Worm (Caenorhabditis elegans) whole organism, mixed stage, embryonic: Measurements from ENCODE around the gene lec-11.

ENCODE experiments used
- blmp-1 ChIP-seq: fragments of 150-350 bp; optimal IDR thresholded peaks from 2 replicates; lab custom pipeline; 2014; ENCODE audit warnings: missing biosample characterization, missing genetic modification characterization
- ceh-43 ChIP-seq: fragments of 200-800 bp; sonication (Bioruptor generic); optimal IDR thresholded peaks from 2 replicates; lab custom pipeline; 2018; ENCODE audit warnings: mild to moderate bottlenecking, missing genetic modification characterization, moderate library complexity, missing compliant biosample characterization
- ceh-83 ChIP-seq: fragments of 200-800 bp; sonication (Bioruptor generic); optimal IDR thresholded peaks from 2 replicates; lab custom pipeline; 2018; ENCODE audit warnings: mild to moderate bottlenecking, missing genetic modification characterization, missing compliant biosample characterization
- ces-1 ChIP-seq: fragments of 150-350 bp; optimal IDR thresholded peaks from 2 replicates; lab custom pipeline; 2014; ENCODE audit warnings: missing biosample characterization, missing genetic modification reagents, missing genetic modification characterization
- cnd-1 ChIP-seq: fragments of 200-800 bp; sonication (Bioruptor generic); optimal IDR thresholded peaks from 2 replicates; lab custom pipeline; 2018; ENCODE audit warnings: mild to moderate bottlenecking, missing genetic modification characterization, missing compliant biosample characterization
- drap-1 ChIP-seq: fragments of 200-800 bp; sonication (Bioruptor generic); optimal IDR thresholded peaks from 3 replicates; lab custom pipeline; 2018; ENCODE audit warnings: mild to moderate bottlenecking, missing genetic modification characterization, missing compliant biosample characterization
- elt-1 ChIP-seq: sonication (generic microtip); optimal IDR thresholded peaks from 2 replicates; lab custom pipeline; 2017; ENCODE audit warnings: missing genetic modification characterization, mild to moderate bottlenecking, missing compliant biosample characterization, antibody characterized with exemption, moderate library complexity, borderline replicate concordance; ENCODE audit not compliant: insufficient read depth
- elt-3 ChIP-seq: fragments of 150-350 bp; optimal IDR thresholded peaks from 2 replicates; lab custom pipeline; 2014; ENCODE audit warnings: missing biosample characterization, missing genetic modification characterization
- flh-1 ChIP-seq: fragments of 200-800 bp; sonication (Bioruptor generic); optimal IDR thresholded peaks from 2 replicates; lab custom pipeline; 2018; ENCODE audit warnings: mild to moderate bottlenecking, missing genetic modification characterization, moderate library complexity, missing compliant biosample characterization
- ham-2 ChIP-seq: fragments of 200-800 bp; sonication (Bioruptor generic); optimal IDR thresholded peaks from 2 replicates; lab custom pipeline; 2018; ENCODE audit warnings: mild to moderate bottlenecking, missing genetic modification characterization, missing compliant biosample characterization
- hlh-1 ChIP-seq: fragments of 150-350 bp; optimal IDR thresholded peaks from 2 replicates; lab custom pipeline; 2014; ENCODE audit warnings: missing biosample characterization, missing genetic modification reagents, missing genetic modification characterization
- lin-32 ChIP-seq: fragments of 200-800 bp; sonication (Bioruptor generic); optimal IDR thresholded peaks from 2 replicates; lab custom pipeline; 2018; ENCODE audit warnings: mild to moderate bottlenecking, missing genetic modification characterization, missing compliant biosample characterization
- lsy-2 ChIP-seq: fragments of 150-350 bp; optimal IDR thresholded peaks from 2 replicates; lab custom pipeline; 2014; ENCODE audit warnings: missing biosample characterization, missing genetic modification characterization
- mab-5 ChIP-seq: fragments of 150-350 bp; optimal IDR thresholded peaks from 2 replicates; lab custom pipeline; 2014; ENCODE audit warnings: missing biosample characterization, missing genetic modification characterization
- mep-1 ChIP-seq: fragments of 150-350 bp; optimal IDR thresholded peaks from 2 replicates; lab custom pipeline; 2017; ENCODE audit warnings: missing biosample characterization, missing genetic modification reagents, missing genetic modification characterization, inconsistent platforms
- mls-2 ChIP-seq: sonication (generic microtip); optimal IDR thresholded peaks from 2 replicates; lab custom pipeline; 2016; ENCODE audit warnings: mild to moderate bottlenecking, missing genetic modification characterization, moderate library complexity, missing compliant biosample characterization
- nhr-12 ChIP-seq: fragments of 150-350 bp; optimal IDR thresholded peaks from 2 replicates; lab custom pipeline; 2014; ENCODE audit warnings: missing biosample characterization, missing genetic modification characterization
- nhr-2 ChIP-seq: fragments of 150-350 bp; optimal IDR thresholded peaks from 2 replicates; lab custom pipeline; 2014; ENCODE audit warnings: missing biosample characterization, missing genetic modification characterization
- nhr-237 ChIP-seq: fragments of 150-350 bp; optimal IDR thresholded peaks from 2 replicates; lab custom pipeline; 2014; ENCODE audit warnings: missing biosample characterization, missing genetic modification characterization
- nhr-28 ChIP-seq: fragments of 150-350 bp; optimal IDR thresholded peaks from 2 replicates; lab custom pipeline; 2014; ENCODE audit warnings: missing biosample characterization, missing genetic modification characterization
- nhr-76 ChIP-seq: sonication (generic microtip); optimal IDR thresholded peaks from 2 replicates; lab custom pipeline; 2017; ENCODE audit warnings: missing biosample characterization, missing genetic modification characterization
- pha-4 ChIP-seq: fragments of 150-350 bp; optimal IDR thresholded peaks from 2 replicates; lab custom pipeline; 2018; ENCODE audit warnings: missing biosample characterization, missing genetic modification reagents, missing genetic modification characterization
- sem-2 ChIP-seq: fragments of 200-800 bp; sonication (Bioruptor generic); optimal IDR thresholded peaks from 2 replicates; lab custom pipeline; 2018; ENCODE audit warnings: mild to moderate bottlenecking, missing genetic modification characterization, missing compliant biosample characterization
- sptf-1 ChIP-seq: sonication (generic microtip); optimal IDR thresholded peaks from 2 replicates; lab custom pipeline; 2017; ENCODE audit warnings: mild to moderate bottlenecking, missing genetic modification characterization, moderate library complexity, missing compliant biosample characterization
- tbx-8 ChIP-seq: fragments of 200-800 bp; sonication (Bioruptor generic); optimal IDR thresholded peaks from 2 replicates; lab custom pipeline; 2018; ENCODE audit warnings: mild to moderate bottlenecking, missing genetic modification characterization, moderate library complexity, missing compliant biosample characterization
- unc-120 ChIP-seq: sonication (generic microtip); optimal IDR thresholded peaks from 2 replicates; lab custom pipeline; 2017; ENCODE audit warnings: missing genetic modification characterization, missing compliant biosample characterization; ENCODE audit not compliant: poor library complexity, severe bottlenecking
- unc-39 ChIP-seq: fragments of 150-350 bp; optimal IDR thresholded peaks from 2 replicates; lab custom pipeline; 2014; ENCODE audit warnings: missing biosample characterization, missing genetic modification characterization
- unc-62 ChIP-seq: fragments of 150-350 bp; optimal IDR thresholded peaks from 2 replicates; lab custom pipeline; 2014; ENCODE audit warnings: missing biosample characterization, missing genetic modification reagents, missing genetic modification characterization
- ztf-11 ChIP-seq: fragments of 150-350 bp; optimal IDR thresholded peaks from 2 replicates; lab custom pipeline; 2014; ENCODE audit warnings: missing biosample characterization, missing genetic modification characterization

lec-11 gene

DNA sequence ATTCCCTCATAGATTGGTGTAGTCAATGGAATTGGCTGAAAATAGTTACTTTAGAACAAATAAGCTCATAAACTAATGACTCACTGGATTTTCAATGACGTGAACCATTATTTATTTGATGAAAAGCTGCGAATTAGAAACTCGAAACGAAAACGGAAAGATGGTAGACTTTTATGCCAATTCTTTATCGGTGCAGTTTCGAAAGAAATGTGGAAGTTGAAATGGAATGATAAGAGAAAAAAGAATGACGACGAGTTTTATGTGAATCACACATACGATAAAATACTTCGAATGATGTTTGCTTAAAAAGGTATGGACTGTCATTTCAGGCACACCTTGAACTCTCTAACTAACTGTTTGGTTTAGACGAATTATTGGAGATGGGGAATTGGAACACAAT lies at the start of gene lec-11, which contains the start of gene irld-7:
Gene lec-11 (minus strand): TSS at position 126 of the 400 bp plus-strand sequence.
Gene irld-7 (plus strand): TSS at position 332 of the 400 bp plus-strand sequence.
- no peak for TF ChIP-seq drap-1 (GFP tag; lab: Kevin White, UChicago)
- TF ChIP-seq elt-3, result no peak
- TF ChIP-seq nhr-12 (tag; lab: Kevin White, UChicago), result no peak
- no peak for TF ChIP-seq mab-5
- no peak for TF ChIP-seq ztf-11 (tag; lab: Kevin White, UChicago)
- TF ChIP-seq sem-2 (GFP tag; lab: Kevin White, UChicago), result no peak
- no peak for TF ChIP-seq blmp-1
- TF ChIP-seq mls-2, result no peak
- no peak for TF ChIP-seq nhr-2 (tag; lab: Kevin White, UChicago)
- no peak for TF ChIP-seq lin-32 (GFP tag; lab: Kevin White, UChicago)
- TF ChIP-seq ham-2 (GFP tag; lab: Kevin White, UChicago), result no peak
- TF ChIP-seq unc-120 (tag; lab: Kevin White, UChicago), result no peak
- no peak for TF ChIP-seq ceh-83
- TF ChIP-seq nhr-76, result no peak
- TF ChIP-seq cnd-1, result no peak
- TF ChIP-seq hlh-1, result no peak
- TF ChIP-seq tbx-8, result no peak

DNA sequence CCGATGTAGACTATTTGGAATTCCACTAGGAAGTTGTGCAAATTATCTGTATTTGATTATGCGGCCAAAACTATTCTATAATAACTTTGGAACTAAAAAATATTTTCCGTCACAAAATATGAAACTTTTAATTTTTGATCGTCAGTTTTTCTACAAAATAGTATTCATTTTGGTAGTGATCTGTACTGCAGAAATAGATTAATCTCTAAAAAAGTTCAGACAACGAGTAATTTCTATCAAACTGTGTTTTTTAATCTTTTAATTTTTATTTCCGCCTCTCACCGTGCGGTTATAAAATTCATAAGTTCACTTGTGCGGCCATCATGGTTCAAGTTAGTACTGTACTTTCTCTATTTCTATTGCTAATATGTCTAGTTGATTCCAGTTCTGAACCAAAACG lies 48.3 kb upstream of the lec-11 start, which contains the start of gene C01B10.7:
Gene C01B10.7 (plus strand): TSS at position 301 of the 400 bp plus-strand sequence.
- TF ChIP-seq unc-39 (no peak), nhr-28 (tag; lab: Kevin White, UChicago) (no peak), ceh-83 (no peak), elt-1 (no peak), flh-1 (no peak), sptf-1 (tag; lab: Kevin White, UChicago) (no peak), blmp-1 (no peak), unc-120 (tag; lab: Kevin White, UChicago) (no peak), mls-2 (no peak), ham-2 (GFP tag; lab: Kevin White, UChicago) (no peak), ztf-11 (tag; lab: Kevin White, UChicago) (no peak), drap-1 (GFP tag; lab: Kevin White, UChicago) (no peak), nhr-2 (tag; lab: Kevin White, UChicago) (no peak), cnd-1 (no peak), nhr-76 (no peak), sem-2 (GFP tag; lab: Kevin White, UChicago) (no peak), unc-62 (no peak), ceh-43 (no peak), tbx-8 (no peak), pha-4 (tag; lab: Kevin White, UChicago) (no peak)

DNA sequence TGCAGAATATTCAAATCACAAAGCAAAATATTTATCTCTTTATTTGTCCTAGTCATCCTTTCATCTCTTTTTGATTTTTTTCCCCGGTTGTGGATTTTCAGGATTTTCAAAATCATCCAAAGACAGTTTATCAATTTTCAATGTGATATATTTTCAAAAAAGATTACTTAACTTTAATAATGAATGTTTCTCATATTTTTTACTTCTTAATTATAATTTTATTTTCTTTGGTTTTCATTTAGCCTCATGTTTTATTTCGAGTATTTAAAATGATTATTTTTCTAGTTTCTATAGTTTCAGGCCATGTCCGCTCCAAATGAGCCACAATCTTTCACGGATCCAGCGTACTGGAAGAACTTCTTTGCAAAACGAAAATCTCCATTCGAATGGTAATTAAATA lies 44.8 kb upstream of the lec-11 start, which contains the start of gene metl-13:
Gene metl-13 (plus strand): TSS at position 301 of the 400 bp plus-strand sequence.
- TF ChIP-seq mls-2 (no peak), flh-1 (no peak), cnd-1 (no peak), pha-4 (tag; lab: Kevin White, UChicago) (no peak), ham-2 (GFP tag; lab: Kevin White, UChicago) (no peak), nhr-237 (tag; lab: Kevin White, UChicago) (no peak)

DNA sequence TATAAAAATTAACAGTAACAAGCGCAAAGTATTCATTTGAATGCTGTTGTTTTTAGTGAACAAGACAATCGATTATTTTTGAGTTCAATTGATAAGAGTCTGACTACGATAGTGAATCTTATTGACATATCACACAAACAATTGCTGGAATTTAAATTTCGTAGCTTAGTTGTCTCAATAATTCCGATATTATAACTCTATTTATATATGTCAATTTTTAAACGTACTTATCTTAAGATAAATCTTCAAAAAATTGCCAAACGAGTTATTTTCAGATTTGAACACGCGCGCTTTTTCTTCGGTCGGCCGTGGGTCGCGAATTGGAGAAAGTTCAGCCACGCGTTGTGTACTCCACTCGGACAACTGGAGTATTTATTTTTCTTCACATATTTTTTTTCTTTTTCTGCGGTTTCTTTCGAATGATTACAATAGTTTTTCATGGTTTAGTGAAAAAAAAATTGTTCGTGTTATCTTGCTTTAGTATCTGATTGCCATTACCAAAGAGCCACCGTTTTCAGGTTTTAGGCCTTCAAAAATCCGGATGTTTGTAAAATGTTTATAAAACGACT lies 41.8 kb upstream of the lec-11 start, which contains the start of the genes cest-5.1 and C01B10.9:
Gene cest-5.1 (minus strand): TSS at position 51 of the 569 bp plus-strand sequence.
Gene C01B10.9 (plus strand): TSS at position 519 of the 569 bp plus-strand sequence.
- TF ChIP-seq ztf-11 (tag; lab: Kevin White, UChicago), result no peak
- no peak for TF ChIP-seq ceh-43
- peak; percentile 40 for TF ChIP-seq lsy-2
- TF ChIP-seq nhr-28 (tag; lab: Kevin White, UChicago), result no peak
- no peak for TF ChIP-seq pha-4 (tag; lab: Kevin White, UChicago)
- TF ChIP-seq sem-2 (GFP tag; lab: Kevin White, UChicago), result no peak
- TF ChIP-seq unc-62, result no peak
- no peak for TF ChIP-seq sptf-1 (tag; lab: Kevin White, UChicago)
- TF ChIP-seq mep-1 (tag; lab: Kevin White, UChicago), result no peak
- peak; percentile 44 for TF ChIP-seq ces-1
- TF ChIP-seq blmp-1, result no peak

DNA sequence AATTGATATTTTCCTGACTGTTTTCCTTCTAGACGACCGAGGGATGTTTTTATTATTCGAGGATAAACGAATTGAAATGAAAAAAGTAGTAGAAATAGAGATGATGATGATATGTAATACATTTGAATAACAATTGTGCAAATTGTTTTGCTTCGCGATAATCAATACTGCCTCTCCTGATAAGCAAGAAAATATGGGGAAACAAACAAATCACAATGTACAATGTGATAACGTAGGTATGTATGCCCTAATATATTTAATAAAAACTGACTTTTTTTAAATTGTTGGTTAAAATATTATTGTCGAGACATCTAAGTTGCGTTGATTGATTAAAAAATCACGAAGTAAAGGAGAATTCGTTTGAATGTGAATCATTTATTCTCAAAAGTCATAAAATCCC lies 37.8 kb upstream of the lec-11 start, which contains the start of gene cest-5.2:
Gene cest-5.2 (minus strand): TSS at position 128 of the 400 bp plus-strand sequence.
- TF ChIP-seq ceh-83, result no peak
- TF ChIP-seq ham-2 (GFP tag; lab: Kevin White, UChicago), result no peak
- TF ChIP-seq ztf-11 (tag; lab: Kevin White, UChicago), result no peak
- no peak for TF ChIP-seq nhr-12 (tag; lab: Kevin White, UChicago)
- TF ChIP-seq elt-3, result no peak
- TF ChIP-seq blmp-1, result no peak
